Worm (Caenorhabditis elegans) whole organism, L2 larva: ENCODE measurements around the gene F45E4.6.
"Not testable (repeated sequence)": the region's sequence is repeated elsewhere in the genome, so short reads cannot be mapped to it uniquely, and the experiment has no call there.

Experiments
- fos-1 ChIP-seq: fragments of 150-350 bp; optimal IDR thresholded peaks from 2 replicates; lab custom pipeline; 2014; ENCODE audit warnings: missing biosample characterization, missing genetic modification characterization
- nhr-11 ChIP-seq: fragments of 150-350 bp; optimal IDR thresholded peaks from 2 replicates; lab custom pipeline; 2014; ENCODE audit warnings: missing biosample characterization, missing genetic modification characterization

ce11 chrIV:7634578-7634977 is 2.2 kb upstream of the F45E4.6 start, which contains the start of gene warf-1:
- TF ChIP-seq fos-1, nhr-11 (tag; lab: Kevin White, UChicago): not testable (repeated sequence)
